Worm (Caenorhabditis elegans) whole organism, late embryonic: ENCODE data around the gene Y46G5A.15.

Experiments
- C08G9.2 ChIP-seq: sonication (generic microtip); optimal IDR thresholded peaks from 2 replicates; lab custom pipeline; 2016; ENCODE audit warnings: mild to moderate bottlenecking, missing genetic modification characterization, moderate library complexity, missing compliant biosample characterization
- C38D4.7 ChIP-seq: fragments of 200-800 bp; sonication (Bioruptor generic); optimal IDR thresholded peaks from 2 replicates; lab custom pipeline; 2018; ENCODE audit warnings: mild to moderate bottlenecking, missing genetic modification characterization, moderate library complexity, missing compliant biosample characterization
- K02D7.2 ChIP-seq: sonication (generic microtip); optimal IDR thresholded peaks from 2 replicates; lab custom pipeline; 2017; ENCODE audit warnings: mild to moderate bottlenecking, missing genetic modification characterization, missing compliant biosample characterization
- K09A11.1 ChIP-seq: sonication (generic microtip); optimal IDR thresholded peaks from 2 replicates; lab custom pipeline; 2017; ENCODE audit warnings: antibody characterized with exemption, mild to moderate bottlenecking, missing genetic modification characterization, missing compliant biosample characterization; ENCODE audit not compliant: insufficient read depth
- T23F11.4 ChIP-seq: fragments of 200-800 bp; sonication (Bioruptor generic); optimal IDR thresholded peaks from 2 replicates; lab custom pipeline; 2018; ENCODE audit warnings: mild to moderate bottlenecking, missing genetic modification characterization, missing compliant biosample characterization
- Y22D7AL.16 ChIP-seq: sonication (generic microtip); optimal IDR thresholded peaks from 2 replicates; lab custom pipeline; 2016; ENCODE audit warnings: missing genetic modification characterization, missing compliant biosample characterization
- ceh-22 ChIP-seq: sonication (generic microtip); optimal IDR thresholded peaks from 2 replicates; lab custom pipeline; 2017; ENCODE audit warnings: missing biosample characterization, missing genetic modification characterization
- ceh-24 ChIP-seq: sonication (generic microtip); optimal IDR thresholded peaks from 2 replicates; lab custom pipeline; 2016; ENCODE audit warnings: mild to moderate bottlenecking, missing genetic modification characterization, missing compliant biosample characterization
- ceh-31 ChIP-seq: sonication (generic microtip); optimal IDR thresholded peaks from 2 replicates; lab custom pipeline; 2016; ENCODE audit warnings: missing genetic modification characterization, missing compliant biosample characterization
- ceh-34 ChIP-seq: sonication (generic microtip); optimal IDR thresholded peaks from 2 replicates; lab custom pipeline; 2016; ENCODE audit warnings: mild to moderate bottlenecking, missing genetic modification characterization, missing compliant biosample characterization
- ceh-48 ChIP-seq: sonication (generic microtip); optimal IDR thresholded peaks from 2 replicates; lab custom pipeline; 2016; ENCODE audit warnings: missing genetic modification characterization, inconsistent platforms, missing compliant biosample characterization
- ceh-9 ChIP-seq: sonication (generic microtip); optimal IDR thresholded peaks from 2 replicates; lab custom pipeline; 2016; ENCODE audit warnings: mild to moderate bottlenecking, missing genetic modification characterization, inconsistent platforms, missing compliant biosample characterization
- che-1 ChIP-seq: sonication (generic microtip); optimal IDR thresholded peaks from 2 replicates; lab custom pipeline; 2016; ENCODE audit warnings: mild to moderate bottlenecking, missing genetic modification characterization, missing compliant biosample characterization
- dmd-4 ChIP-seq: sonication (generic microtip); optimal IDR thresholded peaks from 2 replicates; lab custom pipeline; 2016; ENCODE audit warnings: borderline replicate concordance, missing genetic modification characterization, missing compliant biosample characterization
- dve-1 ChIP-seq: sonication (generic microtip); optimal IDR thresholded peaks from 2 replicates; lab custom pipeline; 2017; ENCODE audit warnings: antibody characterized with exemption, mild to moderate bottlenecking, missing genetic modification characterization, missing compliant biosample characterization
- elt-4 ChIP-seq: sonication (generic microtip); optimal IDR thresholded peaks from 2 replicates; lab custom pipeline; 2016; ENCODE audit warnings: missing genetic modification characterization, missing compliant biosample characterization
- ets-4 ChIP-seq: sonication (generic microtip); optimal IDR thresholded peaks from 2 replicates; lab custom pipeline; 2016; ENCODE audit warnings: missing genetic modification characterization, missing compliant biosample characterization
- eyg-1 ChIP-seq: sonication (generic microtip); optimal IDR thresholded peaks from 2 replicates; lab custom pipeline; 2016; ENCODE audit warnings: missing genotype, missing genetic modification characterization, missing compliant biosample characterization
- fax-1 ChIP-seq: sonication (generic microtip); optimal IDR thresholded peaks from 2 replicates; lab custom pipeline; 2016; ENCODE audit warnings: missing genotype, missing genetic modification characterization, missing compliant biosample characterization
- fkh-10 ChIP-seq: fragments of 150-350 bp; optimal IDR thresholded peaks from 2 replicates; lab custom pipeline; 2014; ENCODE audit warnings: missing biosample characterization, missing genetic modification reagents, missing genetic modification characterization
- gmeb-2 ChIP-seq: sonication (generic microtip); optimal IDR thresholded peaks from 2 replicates; lab custom pipeline; 2016; ENCODE audit warnings: missing genetic modification characterization, inconsistent platforms, missing compliant biosample characterization
- hlh-8 ChIP-seq: sonication (generic microtip); optimal IDR thresholded peaks from 2 replicates; lab custom pipeline; 2016; ENCODE audit warnings: missing genotype, missing genetic modification characterization, missing compliant biosample characterization
- lim-6 ChIP-seq: sonication (generic microtip); optimal IDR thresholded peaks from 2 replicates; lab custom pipeline; 2016; ENCODE audit warnings: missing genetic modification characterization, missing compliant biosample characterization
- nfya-1 ChIP-seq: sonication (generic microtip); optimal IDR thresholded peaks from 2 replicates; lab custom pipeline; 2017; ENCODE audit warnings: missing genetic modification characterization, mild to moderate bottlenecking, missing compliant biosample characterization, antibody characterized with exemption, moderate library complexity
- nhr-11 ChIP-seq: fragments of 150-350 bp; optimal IDR thresholded peaks from 2 replicates; lab custom pipeline; 2014; ENCODE audit warnings: missing biosample characterization, missing genetic modification characterization
- nhr-232 ChIP-seq: sonication (generic microtip); optimal IDR thresholded peaks from 2 replicates; lab custom pipeline; 2016; ENCODE audit warnings: missing genetic modification characterization, missing compliant biosample characterization
- odd-2 ChIP-seq: sonication (generic microtip); optimal IDR thresholded peaks from 2 replicates; lab custom pipeline; 2017; ENCODE audit warnings: antibody characterized with exemption, mild to moderate bottlenecking, missing genetic modification characterization, missing compliant biosample characterization
- pag-3 ChIP-seq: sonication (generic microtip); optimal IDR thresholded peaks from 2 replicates; lab custom pipeline; 2016; ENCODE audit warnings: missing compliant biosample characterization, missing genetic modification characterization, borderline replicate concordance
- pha-4 ChIP-seq: fragments of 150-350 bp; optimal IDR thresholded peaks from 2 replicates; lab custom pipeline; 2018; ENCODE audit warnings: missing biosample characterization, missing genetic modification reagents, missing genetic modification characterization
- ref-2 ChIP-seq: sonication (generic microtip); optimal IDR thresholded peaks from 2 replicates; lab custom pipeline; 2016; ENCODE audit warnings: missing genetic modification characterization, missing compliant biosample characterization
- rnt-1 ChIP-seq: sonication (generic microtip); optimal IDR thresholded peaks from 2 replicates; lab custom pipeline; 2016; ENCODE audit warnings: missing genetic modification characterization, missing compliant biosample characterization
- sox-2 ChIP-seq: fragments of 200-800 bp; sonication (Bioruptor generic); IDR thresholded peaks from 2 replicates; pipeline ENCODE4 v1.3.6; 2022; ENCODE audit warnings: missing genetic modification reagents, missing genetic modification characterization, missing compliant biosample characterization
- sox-4 ChIP-seq: sonication (generic microtip); optimal IDR thresholded peaks from 2 replicates; lab custom pipeline; 2017; ENCODE audit warnings: mild to moderate bottlenecking, missing genetic modification characterization, inconsistent platforms, missing compliant biosample characterization
- syd-9 ChIP-seq: sonication (generic microtip); optimal IDR thresholded peaks from 2 replicates; lab custom pipeline; 2016; ENCODE audit warnings: mild to moderate bottlenecking, missing genetic modification characterization, moderate library complexity, missing compliant biosample characterization
- tbx-2 ChIP-seq: sonication (generic microtip); optimal IDR thresholded peaks from 2 replicates; lab custom pipeline; 2016; ENCODE audit warnings: missing genetic modification characterization, missing compliant biosample characterization
- tbx-7 ChIP-seq: sonication (generic microtip); optimal IDR thresholded peaks from 2 replicates; lab custom pipeline; 2016; ENCODE audit warnings: missing genotype, missing genetic modification characterization, missing compliant biosample characterization
- unc-3 ChIP-seq, 2 experiments: fragments of 200-800 bp in 1 of 2; sonication (Bioruptor generic) in 1 of 2; sonication (generic microtip) in 1 of 2; conservative IDR thresholded peaks in 1 of 2; optimal IDR thresholded peaks in 1 of 2; 2 replicates each; pipeline versions ENCODE4 v1.3.6 to Lab custom; 2016 to 2022; ENCODE audit warnings: missing compliant biosample characterization in 2 of 2, missing genetic modification characterization in 2 of 2, missing genetic modification reagents in 1 of 2
- unc-42 ChIP-seq: sonication (generic microtip); optimal IDR thresholded peaks from 2 replicates; lab custom pipeline; 2016; ENCODE audit warnings: missing genotype, missing genetic modification characterization, missing compliant biosample characterization
- unc-55 ChIP-seq: sonication (generic microtip); optimal IDR thresholded peaks from 2 replicates; lab custom pipeline; 2017; ENCODE audit warnings: missing biosample characterization, missing genetic modification reagents, missing genetic modification characterization
- unc-86 ChIP-seq: sonication (generic microtip); optimal IDR thresholded peaks from 2 replicates; lab custom pipeline; 2016; ENCODE audit warnings: missing genetic modification characterization, missing compliant biosample characterization
- ztf-16 ChIP-seq: sonication (generic microtip); optimal IDR thresholded peaks from 2 replicates; lab custom pipeline; 2017; ENCODE audit warnings: missing genetic modification characterization, missing compliant biosample characterization

The Y46G5A.15 gene

DNA sequence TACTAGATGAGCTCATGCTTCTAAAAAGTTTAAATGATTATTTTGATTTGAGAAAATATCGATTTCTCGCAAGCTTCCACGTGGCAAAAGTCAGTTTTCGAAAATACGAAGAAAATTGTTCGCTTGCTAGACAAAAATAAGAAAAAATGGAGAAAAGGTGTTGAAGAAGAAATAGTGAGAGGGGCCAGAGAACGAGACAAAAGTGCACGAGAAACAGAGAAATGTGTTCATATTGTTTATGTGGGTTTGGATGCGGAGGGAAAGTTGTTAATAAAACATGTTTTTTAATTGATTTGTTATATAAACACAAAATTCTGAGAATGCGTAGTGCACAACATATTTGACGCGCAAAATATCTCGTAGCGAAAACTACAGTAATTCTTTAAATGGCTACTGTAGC lies at the start of gene Y46G5A.15:
Gene Y46G5A.15, minus strand, starts transcription at position 26 of the 400 bp plus-strand sequence.
- TF ChIP-seq tbx-2 (tag; lab: Kevin White, UChicago) (no peak), elt-4 (tag; lab: Kevin White, UChicago) (no peak), rnt-1 (tag; lab: Kevin White, UChicago) (no peak), lim-6 (tag; lab: Kevin White, UChicago) (no peak), pha-4 (no peak), hlh-8 (tag; lab: Kevin White, UChicago) (no peak), T23F11.4 (GFP tag; lab: Kevin White, UChicago) (no peak), odd-2 (tag; lab: Kevin White, UChicago) (no peak), pag-3 (tag; lab: Kevin White, UChicago) (no peak), ref-2 (tag; lab: Kevin White, UChicago) (no peak)
- TF ChIP-seq, all 69 proteins: peak for 0

ce11 chrII:12830347-12830746 lies 45.1 kb upstream of the Y46G5A.15 start, which contains the start of gene bcmo-1:
bcmo-1 (plus strand) TSS chrII:12830676.
- no peak for TF ChIP-seq gmeb-2 (tag; lab: Kevin White, UChicago)
- TF ChIP-seq pha-4 = no peak
- no peak for TF ChIP-seq K09A11.1 (tag; lab: Kevin White, UChicago)
- TF ChIP-seq ceh-31 (tag; lab: Kevin White, UChicago) = no peak
- TF ChIP-seq ceh-24 (tag; lab: Kevin White, UChicago) = no peak
- TF ChIP-seq ztf-16 (tag; lab: Kevin White, UChicago) = no peak
- no peak for TF ChIP-seq ets-4 (tag; lab: Kevin White, UChicago)
- no peak for TF ChIP-seq unc-55 (GFP tag; lab: Kevin White, UChicago)
- TF ChIP-seq tbx-2 (tag; lab: Kevin White, UChicago) = no peak
- no peak for TF ChIP-seq unc-86 (tag; lab: Kevin White, UChicago)
- no peak for TF ChIP-seq syd-9 (tag; lab: Kevin White, UChicago)

DNA sequence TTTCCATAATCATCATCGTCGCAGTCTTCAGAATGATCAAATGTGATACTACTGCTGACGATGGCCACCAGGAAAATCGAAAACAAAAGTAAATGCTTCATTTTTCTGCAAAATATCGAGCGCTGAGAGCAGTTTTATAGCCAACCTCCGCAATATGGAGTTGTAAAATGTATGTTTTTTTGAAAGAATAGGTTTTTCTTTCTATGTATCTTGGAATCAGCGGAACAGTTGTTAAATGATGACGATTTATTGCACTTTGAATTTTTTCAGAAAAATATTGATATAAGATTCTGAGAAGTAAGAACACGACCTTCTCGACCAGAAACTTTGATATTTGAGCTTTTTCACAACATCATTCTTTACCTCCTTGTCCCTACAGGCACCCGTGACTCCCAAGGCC lies 43.6 kb upstream of the Y46G5A.15 start, which contains the start of gene Y46G5A.23:
Gene Y46G5A.23, minus strand, starts transcription at position 101 of the 400 bp plus-strand sequence.
- TF ChIP-seq ceh-24 (tag; lab: Kevin White, UChicago) (no peak), eyg-1 (tag; lab: Kevin White, UChicago) (no peak), unc-86 (tag; lab: Kevin White, UChicago) (no peak), nhr-232 (tag; lab: Kevin White, UChicago) (no peak), unc-42 (tag; lab: Kevin White, UChicago) (no peak), Y22D7AL.16 (tag; lab: Kevin White, UChicago) (no peak), K02D7.2 (tag; lab: Kevin White, UChicago) (no peak), ceh-34 (tag; lab: Kevin White, UChicago) (no peak), dmd-4 (tag; lab: Kevin White, UChicago) (no peak), elt-4 (tag; lab: Kevin White, UChicago) (no peak), rnt-1 (tag; lab: Kevin White, UChicago) (no peak), pag-3 (tag; lab: Kevin White, UChicago) (no peak), C38D4.7 (GFP tag; lab: Kevin White, UChicago) (no peak), che-1 (tag; lab: Kevin White, UChicago) (no peak), syd-9 (tag; lab: Kevin White, UChicago) (no peak)

ce11 chrII:12826752-12827151 lies 41.5 kb upstream of the Y46G5A.15 start, which contains the start of gene Y46G5A.38:
Y46G5A.38 (plus strand) TSS chrII:12827052.
- TF ChIP-seq C08G9.2 (tag; lab: Kevin White, UChicago) (no peak), nhr-11 (tag; lab: Kevin White, UChicago) (no peak), ets-4 (tag; lab: Kevin White, UChicago) (no peak), unc-3 (GFP tag; conservative IDR thresholded peaks at IDR 0.05; lab: Robert Waterston, UW) (no peak), unc-3 (tag; optimal IDR thresholded peaks at IDR 0.05; lab: Kevin White, UChicago) (no peak), sox-4 (tag; lab: Kevin White, UChicago) (no peak), ceh-48 (no peak), ceh-31 (tag; lab: Kevin White, UChicago) (no peak), nfya-1 (no peak), C38D4.7 (GFP tag; lab: Kevin White, UChicago) (no peak), tbx-7 (no peak), ref-2 (tag; lab: Kevin White, UChicago) (no peak), dve-1 (tag; lab: Kevin White, UChicago) (no peak), pag-3 (tag; lab: Kevin White, UChicago) (no peak), pha-4 (no peak), odd-2 (tag; lab: Kevin White, UChicago) (no peak), ceh-9 (tag; lab: Kevin White, UChicago) (no peak), fkh-10 (GFP tag; lab: Kevin White, UChicago) (no peak), fax-1 (tag; lab: Kevin White, UChicago) (no peak), sox-2 (GFP tag; lab: Robert Waterston, UW) (no peak), ceh-22 (tag; lab: Kevin White, UChicago) (no peak)
